Fruit fly (Drosophila melanogaster) Kc167 (cell line): Measurements from ENCODE around the gene Mekk1.

ENCODE experiments used
- Myc ChIP-seq: fragments of >200 bp; optimal IDR thresholded peaks from 2 replicates; lab custom pipeline; 2017; ENCODE audit warnings: missing external identifiers
- h ChIP-seq: fragments of >200 bp; optimal IDR thresholded peaks from 3 replicates; lab custom pipeline; 2018; ENCODE audit warnings: missing external identifiers
- insv ChIP-seq: fragments of >200 bp; optimal IDR thresholded peaks from 3 replicates; lab custom pipeline; 2018; ENCODE audit warnings: missing external identifiers

- TF ChIP-seq Myc (lab: Kevin White, UChicago) (no peak), insv (lab: Kevin White, UChicago) (no peak), h (lab: Kevin White, UChicago) (no peak)
These were observed 11.0 kb downstream of the Mekk1 start, which contains the start of gene CG14302 for dm6 chr3R:18732381-18732780.
